Worm (Caenorhabditis elegans) whole organism, L3 larva: ENCODE data around the gene col-142.

Source experiments
- R02D3.7 ChIP-seq: fragments of 150-350 bp; optimal IDR thresholded peaks from 2 replicates; lab custom pipeline; 2014; ENCODE audit warnings: missing biosample characterization, missing genetic modification characterization
- ZK546.5 ChIP-seq: sonication (generic microtip); optimal IDR thresholded peaks from 2 replicates; lab custom pipeline; 2017; ENCODE audit warnings: missing biosample characterization, missing genetic modification characterization
- aly-2 ChIP-seq: fragments of 150-350 bp; optimal IDR thresholded peaks from 2 replicates; lab custom pipeline; 2014; ENCODE audit warnings: missing biosample characterization, missing genetic modification characterization
- ama-1 ChIP-seq: fragments of 150-350 bp; optimal IDR thresholded peaks from 2 replicates; lab custom pipeline; 2018
- ceh-82 ChIP-seq: fragments of 150-350 bp; optimal IDR thresholded peaks from 2 replicates; lab custom pipeline; 2014; ENCODE audit warnings: missing biosample characterization, missing genetic modification characterization
- egl-27 ChIP-seq: sonication (generic microtip); optimal IDR thresholded peaks from 4 replicates; lab custom pipeline; 2017; ENCODE audit warnings: missing biosample characterization, missing genetic modification reagents, missing genetic modification characterization
- egl-5 ChIP-seq: fragments of 150-350 bp; optimal IDR thresholded peaks from 2 replicates; lab custom pipeline; 2017; ENCODE audit warnings: missing biosample characterization, missing genetic modification reagents, missing genetic modification characterization, inconsistent platforms
- elt-2 ChIP-seq: sonication (generic microtip); optimal IDR thresholded peaks from 2 replicates; lab custom pipeline; 2016; ENCODE audit warnings: missing genetic modification reagents, mild to moderate bottlenecking, missing genetic modification characterization, missing compliant biosample characterization
- elt-3 ChIP-seq, 3 experiments: fragments of 150-350 bp in 1 of 3; sonication (generic microtip) in 2 of 3; optimal IDR thresholded peaks; 2 replicates in 2 of 3; 4 replicates in 1 of 3; lab custom pipeline; 2014 to 2017; ENCODE audit warnings: missing biosample characterization in 3 of 3, missing genetic modification characterization in 3 of 3
- eor-1 ChIP-seq, 2 experiments: fragments of 150-350 bp; optimal IDR thresholded peaks; 2 replicates each; lab custom pipeline; 2014 to 2018; ENCODE audit warnings: missing biosample characterization in 2 of 2, missing genetic modification characterization in 2 of 2
- fkh-10 ChIP-seq: sonication (generic microtip); optimal IDR thresholded peaks from 2 replicates; lab custom pipeline; 2017; ENCODE audit warnings: missing biosample characterization, missing genetic modification reagents, missing genetic modification characterization
- fkh-2 ChIP-seq: fragments of 150-350 bp; optimal IDR thresholded peaks from 2 replicates; lab custom pipeline; 2014; ENCODE audit warnings: missing biosample characterization, missing genetic modification reagents, missing genetic modification characterization
- fos-1 ChIP-seq: fragments of 150-350 bp; optimal IDR thresholded peaks from 2 replicates; lab custom pipeline; 2014; ENCODE audit warnings: missing biosample characterization, missing genetic modification characterization
- hmg-11 ChIP-seq: sonication (generic microtip); optimal IDR thresholded peaks from 2 replicates; lab custom pipeline; 2016; ENCODE audit warnings: missing genetic modification characterization, missing compliant biosample characterization
- lin-15B ChIP-seq: fragments of 150-350 bp; optimal IDR thresholded peaks from 2 replicates; lab custom pipeline; 2014; ENCODE audit warnings: missing biosample characterization, missing genetic modification characterization
- lin-39 ChIP-seq: fragments of 150-350 bp; optimal IDR thresholded peaks from 2 replicates; lab custom pipeline; 2018; ENCODE audit warnings: missing biosample characterization, missing genetic modification reagents, missing genetic modification characterization
- mdl-1 ChIP-seq: fragments of 150-350 bp; optimal IDR thresholded peaks from 2 replicates; lab custom pipeline; 2014; ENCODE audit warnings: missing biosample characterization, missing genetic modification characterization
- nfya-1 ChIP-seq: sonication (generic microtip); optimal IDR thresholded peaks from 2 replicates; lab custom pipeline; 2017; ENCODE audit warnings: missing genetic modification characterization, mild to moderate bottlenecking, missing compliant biosample characterization, antibody characterized with exemption, moderate library complexity; ENCODE audit not compliant: insufficient read depth
- nhr-11 ChIP-seq: fragments of 150-350 bp; optimal IDR thresholded peaks from 2 replicates; lab custom pipeline; 2014; ENCODE audit warnings: missing biosample characterization, missing genetic modification characterization
- nhr-12 ChIP-seq: fragments of 150-350 bp; optimal IDR thresholded peaks from 2 replicates; lab custom pipeline; 2014; ENCODE audit warnings: missing biosample characterization, missing genetic modification characterization
- nhr-23 ChIP-seq: fragments of 150-350 bp; optimal IDR thresholded peaks from 2 replicates; lab custom pipeline; 2014; ENCODE audit warnings: missing biosample characterization, missing genetic modification reagents, missing genetic modification characterization
- nhr-237 ChIP-seq: fragments of 150-350 bp; optimal IDR thresholded peaks from 2 replicates; lab custom pipeline; 2014; ENCODE audit warnings: missing biosample characterization, missing genetic modification characterization
- nhr-25 ChIP-seq: sonication (generic microtip); optimal IDR thresholded peaks from 2 replicates; lab custom pipeline; 2017; ENCODE audit warnings: missing biosample characterization, missing genetic modification characterization
- nhr-28 ChIP-seq: fragments of 150-350 bp; optimal IDR thresholded peaks from 2 replicates; lab custom pipeline; 2014; ENCODE audit warnings: missing biosample characterization, missing genetic modification characterization
- nhr-43 ChIP-seq: sonication (generic microtip); optimal IDR thresholded peaks from 2 replicates; lab custom pipeline; 2016; ENCODE audit warnings: mild to moderate bottlenecking, missing genetic modification characterization, missing compliant biosample characterization; ENCODE audit not compliant: poor library complexity, severe bottlenecking
- nhr-67 ChIP-seq: fragments of 150-350 bp; optimal IDR thresholded peaks from 2 replicates; lab custom pipeline; 2014; ENCODE audit warnings: missing biosample characterization, missing genetic modification characterization
- pha-4 ChIP-seq: fragments of 150-350 bp; optimal IDR thresholded peaks from 2 replicates; lab custom pipeline; 2014; ENCODE audit warnings: missing biosample characterization, missing genetic modification reagents, missing genetic modification characterization
- pqm-1 ChIP-seq: fragments of 150-350 bp; optimal IDR thresholded peaks from 2 replicates; lab custom pipeline; 2017; ENCODE audit warnings: missing biosample characterization, missing genetic modification characterization, inconsistent platforms
- skn-1 ChIP-seq: fragments of 150-350 bp; optimal IDR thresholded peaks from 2 replicates; lab custom pipeline; 2014; ENCODE audit warnings: missing biosample characterization, missing genetic modification characterization
- snpc-4 ChIP-seq: fragments of 150-350 bp; optimal IDR thresholded peaks from 2 replicates; lab custom pipeline; 2014; ENCODE audit warnings: missing biosample characterization, missing genetic modification characterization
- tbx-2 ChIP-seq: sonication (generic microtip); optimal IDR thresholded peaks from 2 replicates; lab custom pipeline; 2016; ENCODE audit warnings: mild to moderate bottlenecking, missing genetic modification characterization, missing compliant biosample characterization
- unc-39 ChIP-seq: sonication (generic microtip); optimal IDR thresholded peaks from 4 replicates; lab custom pipeline; 2017; ENCODE audit warnings: missing biosample characterization, missing genetic modification characterization
- zag-1 ChIP-seq: fragments of 150-350 bp; optimal IDR thresholded peaks from 2 replicates; lab custom pipeline; 2014; ENCODE audit warnings: missing biosample characterization, missing genetic modification characterization
- ztf-11 ChIP-seq: fragments of 150-350 bp; optimal IDR thresholded peaks from 2 replicates; lab custom pipeline; 2014; ENCODE audit warnings: missing biosample characterization, missing genetic modification characterization
- ztf-4 ChIP-seq: fragments of 150-350 bp; optimal IDR thresholded peaks from 2 replicates; lab custom pipeline; 2014; ENCODE audit warnings: missing biosample characterization, missing genetic modification characterization

The col-142 gene

ce11 chrV:6838599-6838998 lies 7.6 kb downstream of the col-142 start, which contains the start of gene T15B7.15:
Gene T15B7.15 (minus strand): TSS chrV:6838665.
- TF ChIP-seq nhr-23 (tag; lab: Kevin White, UChicago) (peak; percentile 43), nhr-25 (no peak), nfya-1 (tag; lab: Kevin White, UChicago) (peak; percentile 44), pha-4 (tag; lab: Kevin White, UChicago) (peak; percentile 51), hmg-11 (peak; percentile 20), fos-1 (tag; lab: Kevin White, UChicago) (no peak), R02D3.7 (tag; lab: Kevin White, UChicago) (peak; percentile 96), lin-15B (peak; percentile 57)

ce11 chrV:6839008-6839407 lies 8.0 kb downstream of the col-142 start, which contains the start of gene hpo-8:
Gene hpo-8 (plus strand): TSS chrV:6839289.
- TF ChIP-seq egl-5 (tag; lab: Kevin White, UChicago) (no peak), pqm-1 (tag; lab: Kevin White, UChicago) (peak; percentile 3), elt-2 (tag; lab: Kevin White, UChicago) (peak; percentile 32)

- TF ChIP-seq nhr-23 (tag; lab: Kevin White, UChicago) = no peak
- TF ChIP-seq elt-3 (tag; optimal IDR thresholded peaks at IDR 0.05; lab: Kevin White, UChicago) = no peak
- TF ChIP-seq nhr-11 (tag; lab: Kevin White, UChicago) = no peak
- no peak for TF ChIP-seq ama-1 (lab: Kevin White, UChicago)
- TF ChIP-seq ceh-82 (tag; lab: Kevin White, UChicago) = no peak
- TF ChIP-seq unc-39 (tag; lab: Kevin White, UChicago) = no peak
- TF ChIP-seq tbx-2 (tag; lab: Kevin White, UChicago) = no peak
- TF ChIP-seq nhr-12 (tag; lab: Kevin White, UChicago) = no peak
- no peak for TF ChIP-seq fkh-2 (tag; lab: Kevin White, UChicago)
- no peak for TF ChIP-seq egl-5 (tag; lab: Kevin White, UChicago)
- no peak for TF ChIP-seq fos-1 (tag; lab: Kevin White, UChicago)
- TF ChIP-seq ztf-11 (tag; lab: Kevin White, UChicago) = no peak
- TF ChIP-seq nhr-67 = no peak
- TF ChIP-seq ZK546.5 = no peak
Observed at ce11 chrV:6842437-6842836, 11.5 kb downstream of the col-142 start, which contains the start of gene T15B7.1. Gene T15B7.1 (plus strand): TSS chrV:6842737.

ce11 chrV:6846507-6846906 lies 15.5 kb downstream of the col-142 start, which contains the start of gene lgc-54:
Gene lgc-54 (minus strand): TSS chrV:6846607.
- TF ChIP-seq skn-1 (tag; lab: Kevin White, UChicago) (no peak), fos-1 (tag; lab: Kevin White, UChicago) (no peak), ama-1 (lab: Kevin White, UChicago) (no peak), ztf-4 (tag; lab: Kevin White, UChicago) (no peak), nhr-11 (tag; lab: Kevin White, UChicago) (no peak), zag-1 (tag; lab: Kevin White, UChicago) (no peak), unc-39 (tag; lab: Kevin White, UChicago) (no peak), elt-2 (tag; lab: Kevin White, UChicago) (no peak), lin-39 (no peak)

ce11 chrV:6854711-6855110 lies 23.7 kb downstream of the col-142 start, which contains the start of gene gpa-10:
Gene gpa-10 (minus strand): TSS chrV:6854811.
- TF ChIP-seq fkh-2 (tag; lab: Kevin White, UChicago) = no peak
- no peak for TF ChIP-seq ztf-4 (tag; lab: Kevin White, UChicago)
- no peak for TF ChIP-seq ztf-11 (tag; lab: Kevin White, UChicago)
- no peak for TF ChIP-seq snpc-4 (tag; lab: Kevin White, UChicago)
- TF ChIP-seq fkh-10 (GFP tag; lab: Kevin White, UChicago) = no peak
- TF ChIP-seq nhr-25 = no peak
- TF ChIP-seq nhr-43 (tag; lab: Kevin White, UChicago) = no peak
- TF ChIP-seq elt-3 (tag; optimal IDR thresholded peaks at IDR 0.05; lab: Kevin White, UChicago) = no peak
- no peak for TF ChIP-seq lin-15B
- TF ChIP-seq aly-2 (tag; lab: Kevin White, UChicago) = no peak
- no peak for TF ChIP-seq mdl-1 (tag; lab: Kevin White, UChicago)
- TF ChIP-seq hmg-11 = no peak
- no peak for TF ChIP-seq pqm-1 (tag; lab: Kevin White, UChicago)
- TF ChIP-seq nhr-237 (tag; lab: Kevin White, UChicago) = no peak
- TF ChIP-seq egl-5 (tag; lab: Kevin White, UChicago) = no peak
- no peak for TF ChIP-seq eor-1 (tag; optimal IDR thresholded peaks at IDR 0.05; lab: Kevin White, UChicago)
- TF ChIP-seq nhr-28 (tag; lab: Kevin White, UChicago) = no peak
- no peak for TF ChIP-seq egl-27 (tag; lab: Kevin White, UChicago)
- TF ChIP-seq, all 47 proteins: peak for 0
